Worm (Caenorhabditis elegans) whole organism, mixed stage, embryonic: Measurements from ENCODE around the gene F29C12.6.

Experiments
- bed-3 ChIP-seq: fragments of 200-800 bp; sonication (Bioruptor generic); optimal IDR thresholded peaks from 3 replicates; lab custom pipeline; 2018; ENCODE audit warnings: mild to moderate bottlenecking, missing genetic modification characterization, moderate library complexity, missing compliant biosample characterization
- elt-3 ChIP-seq: fragments of 150-350 bp; optimal IDR thresholded peaks from 2 replicates; lab custom pipeline; 2014; ENCODE audit warnings: missing biosample characterization, missing genetic modification characterization
- mep-1 ChIP-seq: fragments of 150-350 bp; optimal IDR thresholded peaks from 2 replicates; lab custom pipeline; 2017; ENCODE audit warnings: missing biosample characterization, missing genetic modification reagents, missing genetic modification characterization, inconsistent platforms
- nhr-237 ChIP-seq: fragments of 150-350 bp; optimal IDR thresholded peaks from 2 replicates; lab custom pipeline; 2014; ENCODE audit warnings: missing biosample characterization, missing genetic modification characterization
- nhr-28 ChIP-seq: fragments of 150-350 bp; optimal IDR thresholded peaks from 2 replicates; lab custom pipeline; 2014; ENCODE audit warnings: missing biosample characterization, missing genetic modification characterization
- unc-39 ChIP-seq: fragments of 150-350 bp; optimal IDR thresholded peaks from 2 replicates; lab custom pipeline; 2014; ENCODE audit warnings: missing biosample characterization, missing genetic modification characterization
- ztf-11 ChIP-seq: fragments of 150-350 bp; optimal IDR thresholded peaks from 2 replicates; lab custom pipeline; 2014; ENCODE audit warnings: missing biosample characterization, missing genetic modification characterization

ce11 chrII:13163009-13163408 is 33.3 kb downstream of the F29C12.6 start:
- TF ChIP-seq bed-3 (GFP tag; lab: Kevin White, UChicago): no peak
- TF ChIP-seq unc-39: no peak
- no peak for TF ChIP-seq nhr-28 (tag; lab: Kevin White, UChicago)
- no peak for TF ChIP-seq nhr-237
- no peak for TF ChIP-seq mep-1 (tag; lab: Kevin White, UChicago)
- no peak for TF ChIP-seq ztf-11 (tag; lab: Kevin White, UChicago)
- TF ChIP-seq elt-3 (tag; lab: Kevin White, UChicago): no peak
